Worm (Caenorhabditis elegans) whole organism, L3 larva: ENCODE results near the gene F29B9.5.

Experiments used
- ceh-28 ChIP-seq: fragments of 150-350 bp; optimal IDR thresholded peaks from 2 replicates; lab custom pipeline; 2014; ENCODE audit warnings: missing biosample characterization, missing genetic modification reagents, missing genetic modification characterization
- ceh-9 ChIP-seq: sonication (generic microtip); optimal IDR thresholded peaks from 2 replicates; lab custom pipeline; 2018; ENCODE audit warnings: missing biosample characterization, missing genetic modification characterization
- egl-27 ChIP-seq: sonication (generic microtip); optimal IDR thresholded peaks from 4 replicates; lab custom pipeline; 2017; ENCODE audit warnings: missing biosample characterization, missing genetic modification reagents, missing genetic modification characterization
- fkh-10 ChIP-seq: sonication (generic microtip); optimal IDR thresholded peaks from 2 replicates; lab custom pipeline; 2017; ENCODE audit warnings: missing biosample characterization, missing genetic modification reagents, missing genetic modification characterization
- mdl-1 ChIP-seq: fragments of 150-350 bp; optimal IDR thresholded peaks from 2 replicates; lab custom pipeline; 2014; ENCODE audit warnings: missing biosample characterization, missing genetic modification characterization
- nhr-11 ChIP-seq: fragments of 150-350 bp; optimal IDR thresholded peaks from 2 replicates; lab custom pipeline; 2014; ENCODE audit warnings: missing biosample characterization, missing genetic modification characterization
- nhr-237 ChIP-seq: fragments of 150-350 bp; optimal IDR thresholded peaks from 2 replicates; lab custom pipeline; 2014; ENCODE audit warnings: missing biosample characterization, missing genetic modification characterization
- nhr-28 ChIP-seq: fragments of 150-350 bp; optimal IDR thresholded peaks from 2 replicates; lab custom pipeline; 2014; ENCODE audit warnings: missing biosample characterization, missing genetic modification characterization
- pha-4 ChIP-seq: fragments of 150-350 bp; optimal IDR thresholded peaks from 2 replicates; lab custom pipeline; 2014; ENCODE audit warnings: missing biosample characterization, missing genetic modification reagents, missing genetic modification characterization
- snpc-4 ChIP-seq: fragments of 150-350 bp; optimal IDR thresholded peaks from 2 replicates; lab custom pipeline; 2014; ENCODE audit warnings: missing biosample characterization, missing genetic modification characterization
- zag-1 ChIP-seq: fragments of 150-350 bp; optimal IDR thresholded peaks from 2 replicates; lab custom pipeline; 2014; ENCODE audit warnings: missing biosample characterization, missing genetic modification characterization
- ztf-11 ChIP-seq: fragments of 150-350 bp; optimal IDR thresholded peaks from 2 replicates; lab custom pipeline; 2014; ENCODE audit warnings: missing biosample characterization, missing genetic modification characterization
- ztf-4 ChIP-seq: fragments of 150-350 bp; optimal IDR thresholded peaks from 2 replicates; lab custom pipeline; 2014; ENCODE audit warnings: missing biosample characterization, missing genetic modification characterization

- TF ChIP-seq ztf-11 (no peak), ztf-4 (tag; lab: Kevin White, UChicago) (no peak), egl-27 (tag; lab: Kevin White, UChicago) (no peak), nhr-11 (tag; lab: Kevin White, UChicago) (no peak), snpc-4 (tag; lab: Kevin White, UChicago) (no peak), zag-1 (tag; lab: Kevin White, UChicago) (no peak), mdl-1 (tag; lab: Kevin White, UChicago) (no peak), nhr-237 (tag; lab: Kevin White, UChicago) (no peak), pha-4 (tag; lab: Kevin White, UChicago) (no peak), ceh-9 (tag; lab: Kevin White, UChicago) (no peak), nhr-28 (no peak), ceh-28 (tag; lab: Kevin White, UChicago) (no peak), fkh-10 (no peak)
Measured at ce11 chrIV:4653708-4654107, 1.5 kb downstream of the F29B9.5 start.
